Fruit fly (Drosophila melanogaster) whole organism, embryonic: ENCODE data around the gene CG43255.

ENCODE experiments used
- Aef1 ChIP-seq: fragments of 200-800 bp; sonication (Bioruptor generic); IDR thresholded peaks from 3 replicates; pipeline ENCODE4 v1.3.6; 2022; ENCODE audit warnings: missing biosample characterization, missing genetic modification characterization
- B-H1 ChIP-seq: fragments of 200-800 bp; sonication (Bioruptor generic); IDR thresholded peaks from 3 replicates; pipeline ENCODE4 v1.3.6; 2022; ENCODE audit warnings: missing biosample characterization, missing genetic modification characterization
- Blimp-1 ChIP-seq: fragments of 200-800 bp; sonication (Bioruptor generic); optimal IDR thresholded peaks from 3 replicates; lab custom pipeline; 2018; ENCODE audit warnings: missing biosample characterization, missing genetic modification characterization, mild to moderate bottlenecking, moderate library complexity, missing genetic modification reagents
- CG1024 ChIP-seq: fragments of 200-800 bp; sonication (Bioruptor generic); IDR thresholded peaks from 2 replicates; pipeline ENCODE4 v1.3.6; 2022; ENCODE audit warnings: missing biosample characterization, missing genetic modification characterization
- CG10267 ChIP-seq: fragments of 200-800 bp; sonication (Bioruptor generic); optimal IDR thresholded peaks from 2 replicates; lab custom pipeline; 2018; ENCODE audit warnings: missing biosample characterization, mild to moderate bottlenecking, missing genetic modification characterization, moderate library complexity
- CG10321 ChIP-seq: fragments of 200-800 bp; sonication (Bioruptor generic); IDR thresholded peaks from 2 replicates; pipeline ENCODE4 v1.3.6; 2022; ENCODE audit warnings: missing biosample characterization, missing genetic modification characterization
- CG10543 ChIP-seq: fragments of 200-800 bp; sonication (Bioruptor generic); optimal IDR thresholded peaks from 3 replicates; lab custom pipeline; 2017; ENCODE audit warnings: missing biosample characterization, mild to moderate bottlenecking, missing genetic modification characterization, moderate library complexity
- CG11456 ChIP-seq: fragments of 200-800 bp; sonication (Bioruptor generic); IDR thresholded peaks from 3 replicates; pipeline ENCODE4 v1.3.6; 2022; ENCODE audit warnings: missing biosample characterization, missing genetic modification characterization
- CG12155 ChIP-seq: fragments of 200-800 bp; sonication (Bioruptor generic); optimal IDR thresholded peaks from 3 replicates; lab custom pipeline; 2016; ENCODE audit warnings: missing biosample characterization, missing genetic modification characterization
- CG14014 ChIP-seq: fragments of 200-800 bp; sonication (Bioruptor generic); IDR thresholded peaks from 2 replicates; pipeline ENCODE4 v1.3.6; 2022; ENCODE audit warnings: missing biosample characterization, missing genetic modification characterization
- CG14441 ChIP-seq: fragments of 200-800 bp; sonication (Bioruptor generic); IDR thresholded peaks from 2 replicates; pipeline ENCODE4 v1.3.6; 2022; ENCODE audit warnings: missing biosample characterization, missing genetic modification characterization
- CG14710 ChIP-seq: fragments of 200-800 bp; sonication (Bioruptor generic); optimal IDR thresholded peaks from 3 replicates; lab custom pipeline; 2019; ENCODE audit warnings: missing biosample characterization, mild to moderate bottlenecking, missing genetic modification characterization, moderate library complexity
- CG15601 ChIP-seq: fragments of 200-800 bp; sonication (Bioruptor generic); optimal IDR thresholded peaks from 3 replicates; lab custom pipeline; 2019; ENCODE audit warnings: missing biosample characterization, mild to moderate bottlenecking, missing genetic modification characterization, moderate library complexity
- CG15696 ChIP-seq: fragments of 200-800 bp; sonication (Bioruptor generic); optimal IDR thresholded peaks from 2 replicates; lab custom pipeline; 2019; ENCODE audit warnings: missing biosample characterization, mild to moderate bottlenecking, missing genetic modification characterization, moderate library complexity
- CG17186 ChIP-seq: fragments of 200-800 bp; sonication (Bioruptor generic); optimal IDR thresholded peaks from 3 replicates; lab custom pipeline; 2017; ENCODE audit warnings: missing biosample characterization, missing genetic modification reagents, missing genetic modification characterization
- CG2199 ChIP-seq: fragments of 200-800 bp; sonication (Bioruptor generic); IDR thresholded peaks from 3 replicates; pipeline ENCODE4 v1.3.6; 2022; ENCODE audit warnings: missing biosample characterization, missing genetic modification characterization
- CG31441 ChIP-seq: fragments of 200-800 bp; sonication (Bioruptor generic); IDR thresholded peaks from 2 replicates; pipeline ENCODE4 v1.3.6; 2022; ENCODE audit warnings: missing biosample characterization, missing genetic modification characterization
- CG43689 ChIP-seq: fragments of 200-800 bp; sonication (Bioruptor generic); IDR thresholded peaks from 2 replicates; pipeline ENCODE4 v1.3.6; 2022; ENCODE audit warnings: missing biosample characterization, missing genetic modification characterization
- CG6272 ChIP-seq: fragments of 200-800 bp; sonication (Bioruptor generic); IDR thresholded peaks from 2 replicates; pipeline ENCODE4 v1.3.6; 2022; ENCODE audit warnings: missing biosample characterization, missing genetic modification characterization
- CG6654 ChIP-seq: fragments of 200-800 bp; sonication (Bioruptor generic); optimal IDR thresholded peaks from 2 replicates; lab custom pipeline; 2017; ENCODE audit warnings: missing biosample characterization, mild to moderate bottlenecking, missing genetic modification characterization
- CG6683 ChIP-seq: fragments of 200-800 bp; sonication (Bioruptor generic); optimal IDR thresholded peaks from 2 replicates; lab custom pipeline; 2017; ENCODE audit warnings: missing biosample characterization, mild to moderate bottlenecking, missing genetic modification characterization, missing genetic modification reagents
- CG8944 ChIP-seq: fragments of 200-800 bp; sonication (Bioruptor generic); optimal IDR thresholded peaks from 3 replicates; lab custom pipeline; 2016; ENCODE audit warnings: missing biosample characterization, missing genetic modification characterization
- CG9727 ChIP-seq: fragments of 200-800 bp; sonication (Bioruptor generic); optimal IDR thresholded peaks from 3 replicates; lab custom pipeline; 2017; ENCODE audit warnings: missing biosample characterization, mild to moderate bottlenecking, missing genetic modification characterization
- CG9817 ChIP-seq: fragments of 200-800 bp; sonication (Bioruptor generic); optimal IDR thresholded peaks from 2 replicates; lab custom pipeline; 2018; ENCODE audit warnings: missing biosample characterization, mild to moderate bottlenecking, missing genetic modification characterization, moderate library complexity
- CoRest ChIP-seq: fragments of 200-800 bp; sonication (Bioruptor generic); optimal IDR thresholded peaks from 3 replicates; lab custom pipeline; 2018; ENCODE audit warnings: missing biosample characterization, mild to moderate bottlenecking, missing genetic modification characterization, moderate library complexity
- Dip2 ChIP-seq: fragments of 200-800 bp; sonication (Bioruptor generic); IDR thresholded peaks from 2 replicates; pipeline ENCODE4 v1.3.6; 2022; ENCODE audit warnings: missing biosample characterization, missing genetic modification characterization
- Eip74EF ChIP-seq, 2 experiments: fragments of 200-800 bp in 1 of 2; fragments of >200 bp in 1 of 2; sonication (Bioruptor generic) in 1 of 2; optimal IDR thresholded peaks; 2 replicates each; lab custom pipeline; 2017 to 2019; ENCODE audit warnings: missing biosample characterization in 2 of 2, missing genetic modification characterization in 2 of 2, mild to moderate bottlenecking in 1 of 2, moderate library complexity in 1 of 2
- Fer1 ChIP-seq: fragments of 200-800 bp; sonication (Bioruptor generic); optimal IDR thresholded peaks from 2 replicates; lab custom pipeline; 2017; ENCODE audit warnings: missing biosample characterization, mild to moderate bottlenecking, missing genetic modification characterization
- HLHmδ ChIP-seq: fragments of 200-800 bp; sonication (Bioruptor generic); optimal IDR thresholded peaks from 2 replicates; lab custom pipeline; 2018; ENCODE audit warnings: missing biosample characterization, mild to moderate bottlenecking, missing genetic modification characterization, moderate library complexity
- Hsf ChIP-seq: fragments of 200-800 bp; sonication (Bioruptor generic); optimal IDR thresholded peaks from 3 replicates; lab custom pipeline; 2016; ENCODE audit warnings: missing biosample characterization, missing genetic modification characterization
- Lhr ChIP-seq: fragments of 200-800 bp; sonication (Bioruptor generic); optimal IDR thresholded peaks from 3 replicates; lab custom pipeline; 2017; ENCODE audit warnings: mild to moderate bottlenecking, missing biosample characterization, missing genetic modification reagents, missing genetic modification characterization
- Meics ChIP-seq: fragments of 200-800 bp; sonication (Bioruptor generic); optimal IDR thresholded peaks from 2 replicates; lab custom pipeline; 2017; ENCODE audit warnings: missing biosample characterization, mild to moderate bottlenecking, missing genetic modification characterization
- Neu2 ChIP-seq: fragments of 200-800 bp; sonication (Bioruptor generic); optimal IDR thresholded peaks from 3 replicates; lab custom pipeline; 2016; ENCODE audit warnings: missing biosample characterization, missing genetic modification characterization, borderline replicate concordance
- Nf-YA ChIP-seq: fragments of 200-800 bp; sonication (Bioruptor generic); IDR thresholded peaks from 2 replicates; pipeline ENCODE4 v1.3.6; 2022; ENCODE audit warnings: missing biosample characterization, missing genetic modification characterization
- Stat92E ChIP-seq, 3 experiments: fragments of >200 bp in 2 of 3; fragments of 200-800 bp in 1 of 3; sonication (Bioruptor generic) in 1 of 3; optimal IDR thresholded peaks; 2 replicates each; lab custom pipeline; 2017 to 2019; ENCODE audit warnings: missing biosample characterization in 3 of 3, missing genetic modification characterization in 3 of 3, mild to moderate bottlenecking in 1 of 3, moderate library complexity in 1 of 3
- az2 ChIP-seq: fragments of 200-800 bp; sonication (Bioruptor generic); optimal IDR thresholded peaks from 3 replicates; lab custom pipeline; 2016; ENCODE audit warnings: missing biosample characterization, missing genetic modification characterization
- btn ChIP-seq: fragments of 200-800 bp; sonication (Bioruptor generic); optimal IDR thresholded peaks from 2 replicates; lab custom pipeline; 2016; ENCODE audit warnings: missing biosample characterization, missing genetic modification characterization
- croc ChIP-seq: fragments of 200-800 bp; sonication (Bioruptor generic); conservative IDR thresholded peaks from 3 replicates; pipeline ENCODE4 v1.3.6; 2022; ENCODE audit warnings: missing biosample characterization, missing genetic modification characterization
- disco-r ChIP-seq: fragments of 200-800 bp; sonication (Bioruptor generic); optimal IDR thresholded peaks from 2 replicates; lab custom pipeline; 2016; ENCODE audit warnings: missing biosample characterization, missing genetic modification characterization
- exex ChIP-seq: fragments of 200-800 bp; sonication (Bioruptor generic); optimal IDR thresholded peaks from 4 replicates; lab custom pipeline; 2018; ENCODE audit warnings: missing biosample characterization, mild to moderate bottlenecking, missing genetic modification characterization, moderate library complexity
- gsb ChIP-seq: fragments of 200-800 bp; sonication (Bioruptor generic); IDR thresholded peaks from 2 replicates; pipeline ENCODE4 v1.3.6; 2022; ENCODE audit warnings: missing biosample characterization, missing genetic modification characterization
- lbe ChIP-seq: fragments of 200-800 bp; sonication (Bioruptor generic); optimal IDR thresholded peaks from 2 replicates; lab custom pipeline; 2016; ENCODE audit warnings: missing biosample characterization, mild to moderate bottlenecking, missing genetic modification characterization
- repo ChIP-seq: fragments of 200-800 bp; sonication (Bioruptor generic); optimal IDR thresholded peaks from 2 replicates; lab custom pipeline; 2016; ENCODE audit warnings: missing biosample characterization, missing genetic modification characterization
- slou ChIP-seq: fragments of 200-800 bp; sonication (Bioruptor generic); optimal IDR thresholded peaks from 3 replicates; lab custom pipeline; 2016; ENCODE audit warnings: missing biosample characterization, missing genetic modification characterization
- ssp ChIP-seq: fragments of 200-800 bp; sonication (Bioruptor generic); IDR thresholded peaks from 2 replicates; pipeline ENCODE4 v1.3.6; 2022; ENCODE audit warnings: missing biosample characterization, missing genetic modification characterization
- tap ChIP-seq: fragments of 200-800 bp; optimal IDR thresholded peaks from 3 replicates; lab custom pipeline; 2019; ENCODE audit warnings: missing biosample characterization, mild to moderate bottlenecking, missing genetic modification characterization, moderate library complexity
- tll ChIP-seq, 2 experiments: fragments of 200-800 bp in 1 of 2; fragments of >200 bp in 1 of 2; sonication (Bioruptor generic) in 1 of 2; optimal IDR thresholded peaks; 2 replicates each; lab custom pipeline; 2017 to 2019; ENCODE audit warnings: missing biosample characterization in 2 of 2, missing genetic modification characterization in 2 of 2, mild to moderate bottlenecking in 1 of 2, moderate library complexity in 1 of 2
- twi ChIP-seq: fragments of 200-800 bp; optimal IDR thresholded peaks from 2 replicates; lab custom pipeline; 2019; ENCODE audit warnings: missing biosample characterization, mild to moderate bottlenecking, missing genetic modification characterization, moderate library complexity

Gene CG43255

dm6 chrX:8891565-8892276, 32.0 kb upstream of the CG43255 start:
- TF ChIP-seq Neu2 (peak; percentile 55), CG15601 (peak; percentile 47), tll (GFP tag; optimal IDR thresholded peaks at IDR 0.05; lab: Kevin White, UChicago) (no peak), Dip2 (GFP tag; lab: Robert Waterston, UW) (no peak), ssp (GFP tag; lab: Robert Waterston, UW) (peak; percentile 60), CG6272 (GFP tag; lab: Robert Waterston, UW) (0 out of 2 replicates have a peak, but pooled peaks have one; percentile 12), twi (no peak), CG8944 (GFP tag; lab: Kevin White, UChicago) (no peak), CG9727 (GFP tag; lab: Kevin White, UChicago) (peak; percentile 65), Blimp-1 (GFP tag; lab: Kevin White, UChicago) (peak; percentile 62), gsb (GFP tag; lab: Robert Waterston, UW) (no peak), slou (GFP tag; lab: Kevin White, UChicago) (no peak), CG17186 (GFP tag; lab: Kevin White, UChicago) (peak; percentile 8), CG2199 (GFP tag; lab: Robert Waterston, UW) (no peak), lbe (peak; percentile 6), btn (GFP tag; lab: Kevin White, UChicago) (no peak), CG10543 (peak; percentile 44), Stat92E (GFP tag; optimal IDR thresholded peaks at IDR 0.05; lab: Kevin White, UChicago) (no peak), CG11456 (peak; percentile 72; the same call in 2 of the 3 replicates), CG10321 (no peak), HLHmδ (GFP tag; lab: Kevin White, UChicago) (peak; percentile 49), CG43689 (GFP tag; lab: Robert Waterston, UW) (peak; percentile 57), exex (tag; lab: Kevin White, UChicago) (no peak), Hsf (GFP tag; lab: Kevin White, UChicago) (peak; percentile 63), CG14441 (GFP tag; lab: Robert Waterston, UW) (peak; percentile 73), CG1024 (0 out of 2 replicates have a peak, but pooled peaks have one; percentile 37), az2 (GFP tag; lab: Kevin White, UChicago) (peak; percentile 78), Eip74EF (GFP tag; optimal IDR thresholded peaks at IDR 0.05; lab: Kevin White, UChicago) (peak in 1 of 2 experiments; percentile 46), repo (GFP tag; lab: Kevin White, UChicago) (no peak), Meics (peak; percentile 73), CG15696 (tag; lab: Kevin White, UChicago) (peak; percentile 25), croc (GFP tag; lab: Robert Waterston, UW) (peak; percentile 52; the same call in 2 of the 3 replicates), CG6654 (GFP tag; lab: Kevin White, UChicago) (peak; percentile 10), disco-r (GFP tag; lab: Kevin White, UChicago) (peak; percentile 11), Nf-YA (GFP tag; lab: Robert Waterston, UW) (peak; percentile 52), Lhr (GFP tag; lab: Kevin White, UChicago) (peak; percentile 3), tap (tag; lab: Kevin White, UChicago) (peak; percentile 49), CG14014 (GFP tag; lab: Robert Waterston, UW) (peak; percentile 71), Aef1 (GFP tag; lab: Robert Waterston, UW) (peak; percentile 79), Fer1 (GFP tag; lab: Kevin White, UChicago) (peak; percentile 48), CG6683 (peak; percentile 25), CG9817 (tag; lab: Kevin White, UChicago) (peak; percentile 43), CG12155 (GFP tag; lab: Kevin White, UChicago) (peak; percentile 68), B-H1 (GFP tag; lab: Robert Waterston, UW) (peak; percentile 59), CoRest (tag; lab: Kevin White, UChicago) (peak; percentile 85), CG14710 (tag; lab: Kevin White, UChicago) (peak; percentile 53), CG31441 (GFP tag; lab: Robert Waterston, UW) (peak; percentile 80), CG10267 (peak; percentile 57)
